Fruit fly (Drosophila melanogaster) whole organism, embryonic: ENCODE data around the gene Patsas.

Experiments
- Aef1 ChIP-seq: fragments of 200-800 bp; sonication (Bioruptor generic); IDR thresholded peaks from 3 replicates; pipeline ENCODE4 v1.3.6; 2022; ENCODE audit warnings: missing biosample characterization, missing genetic modification characterization
- Awh ChIP-seq: fragments of 200-800 bp; sonication (Bioruptor generic); IDR thresholded peaks from 2 replicates; pipeline ENCODE4, ENCODE4 v1.3.6; 2022; ENCODE audit warnings: missing biosample characterization, missing genetic modification characterization
- CG10274 ChIP-seq: fragments of 200-800 bp; sonication (Bioruptor generic); optimal IDR thresholded peaks from 3 replicates; lab custom pipeline; 2017; ENCODE audit warnings: missing biosample characterization, mild to moderate bottlenecking, missing genetic modification characterization
- CG10462 ChIP-seq: fragments of 200-800 bp; sonication (Bioruptor generic); optimal IDR thresholded peaks from 2 replicates; lab custom pipeline; 2016; ENCODE audit warnings: missing biosample characterization, missing genetic modification characterization
- CG10565 ChIP-seq: fragments of 200-800 bp; sonication (Bioruptor generic); optimal IDR thresholded peaks from 3 replicates; lab custom pipeline; 2016; ENCODE audit warnings: missing biosample characterization, mild to moderate bottlenecking, missing genetic modification characterization
- CG10979 ChIP-seq: fragments of 200-800 bp; sonication (Bioruptor generic); optimal IDR thresholded peaks from 2 replicates; lab custom pipeline; 2018; ENCODE audit warnings: missing biosample characterization, mild to moderate bottlenecking, missing genetic modification characterization, moderate library complexity
- CG11085 ChIP-seq: fragments of 200-800 bp; sonication (Bioruptor generic); IDR thresholded peaks from 2 replicates; pipeline ENCODE4 v1.3.6; 2022; ENCODE audit warnings: missing biosample characterization, missing genetic modification characterization
- CG11723 ChIP-seq: fragments of 200-800 bp; sonication (Bioruptor generic); optimal IDR thresholded peaks from 2 replicates; lab custom pipeline; 2017; ENCODE audit warnings: missing biosample characterization, mild to moderate bottlenecking, missing genetic modification characterization
- CG12219 ChIP-seq: fragments of 200-800 bp; sonication (Bioruptor generic); optimal IDR thresholded peaks from 3 replicates; lab custom pipeline; 2018; ENCODE audit warnings: missing biosample characterization, mild to moderate bottlenecking, missing genetic modification characterization
- CG12236 ChIP-seq: fragments of 200-800 bp; sonication (Bioruptor generic); optimal IDR thresholded peaks from 2 replicates; lab custom pipeline; 2016; ENCODE audit warnings: missing biosample characterization, missing genetic modification characterization
- CG14050 ChIP-seq: fragments of 200-800 bp; sonication (Bioruptor generic); IDR thresholded peaks from 3 replicates; pipeline ENCODE4 v1.3.6; 2022; ENCODE audit warnings: missing biosample characterization, missing genetic modification characterization
- CG15269 ChIP-seq: fragments of 200-800 bp; sonication (Bioruptor generic); optimal IDR thresholded peaks from 2 replicates; lab custom pipeline; 2018; ENCODE audit warnings: missing biosample characterization, mild to moderate bottlenecking, missing genetic modification characterization, moderate library complexity
- CG1647 ChIP-seq: fragments of 200-800 bp; sonication (Bioruptor generic); optimal IDR thresholded peaks from 3 replicates; lab custom pipeline; 2016; ENCODE audit warnings: missing biosample characterization, missing genetic modification characterization
- CG16779 ChIP-seq: fragments of 200-800 bp; sonication (Bioruptor generic); IDR thresholded peaks from 2 replicates; pipeline ENCODE4 v1.3.6; 2022; ENCODE audit warnings: missing biosample characterization, missing genetic modification characterization
- CG17385 ChIP-seq: fragments of 200-800 bp; sonication (Bioruptor generic); optimal IDR thresholded peaks from 3 replicates; lab custom pipeline; 2018; ENCODE audit warnings: missing biosample characterization, mild to moderate bottlenecking, missing genetic modification characterization
- CG18262 ChIP-seq: fragments of 200-800 bp; optimal IDR thresholded peaks from 3 replicates; lab custom pipeline; 2019; ENCODE audit warnings: missing biosample characterization, mild to moderate bottlenecking, missing genetic modification characterization, moderate library complexity
- CG18619 ChIP-seq: fragments of 200-800 bp; sonication (Bioruptor generic); optimal IDR thresholded peaks from 3 replicates; lab custom pipeline; 2017; ENCODE audit warnings: missing biosample characterization, mild to moderate bottlenecking, missing genetic modification characterization
- CG3847 ChIP-seq: fragments of 200-800 bp; sonication (Bioruptor generic); IDR thresholded peaks from 2 replicates; pipeline ENCODE4 v1.3.6; 2022; ENCODE audit warnings: missing biosample characterization, missing genetic modification characterization
- CG42726 ChIP-seq: fragments of 200-800 bp; sonication (Bioruptor generic); IDR thresholded peaks from 2 replicates; pipeline ENCODE4 v1.3.6; 2022; ENCODE audit warnings: missing biosample characterization, missing genetic modification characterization; ENCODE audit not compliant: partially characterized antibody
- CG6254 ChIP-seq: fragments of 200-800 bp; sonication (Bioruptor generic); optimal IDR thresholded peaks from 3 replicates; lab custom pipeline; 2017; ENCODE audit warnings: mild to moderate bottlenecking, missing biosample characterization, missing genetic modification reagents, missing genetic modification characterization
- CG7271 ChIP-seq: fragments of 200-800 bp; sonication (Bioruptor generic); optimal IDR thresholded peaks from 2 replicates; lab custom pipeline; 2018; ENCODE audit warnings: missing biosample characterization, mild to moderate bottlenecking, missing genetic modification characterization, moderate library complexity
- CG7745 ChIP-seq: fragments of 200-800 bp; sonication (Bioruptor generic); optimal IDR thresholded peaks from 2 replicates; lab custom pipeline; 2018; ENCODE audit warnings: missing biosample characterization, mild to moderate bottlenecking, missing genetic modification characterization, moderate library complexity
- CG9437 ChIP-seq: fragments of 200-800 bp; sonication (Bioruptor generic); optimal IDR thresholded peaks from 2 replicates; lab custom pipeline; 2018; ENCODE audit warnings: missing biosample characterization, mild to moderate bottlenecking, missing genetic modification characterization
- CG9797 ChIP-seq: fragments of 200-800 bp; sonication (Bioruptor generic); optimal IDR thresholded peaks from 3 replicates; lab custom pipeline; 2018; ENCODE audit warnings: missing biosample characterization, mild to moderate bottlenecking, missing genetic modification characterization
- CoRest ChIP-seq: fragments of 200-800 bp; sonication (Bioruptor generic); optimal IDR thresholded peaks from 3 replicates; lab custom pipeline; 2018; ENCODE audit warnings: missing biosample characterization, mild to moderate bottlenecking, missing genetic modification characterization, moderate library complexity
- Dfd ChIP-seq, 2 experiments: fragments of >200 bp; optimal IDR thresholded peaks; 2 replicates each; lab custom pipeline; 2017; ENCODE audit warnings: missing biosample characterization in 2 of 2, missing genetic modification characterization in 2 of 2
- Ets65A ChIP-seq: fragments of 200-800 bp; sonication (Bioruptor generic); peaks from one replicate; lab custom pipeline; 2016; ENCODE audit warnings: missing biosample characterization, missing genetic modification characterization
- Fer1 ChIP-seq: fragments of 200-800 bp; sonication (Bioruptor generic); optimal IDR thresholded peaks from 2 replicates; lab custom pipeline; 2017; ENCODE audit warnings: missing biosample characterization, mild to moderate bottlenecking, missing genetic modification characterization
- Fer3 ChIP-seq: fragments of 200-800 bp; sonication (Bioruptor generic); optimal IDR thresholded peaks from 2 replicates; lab custom pipeline; 2018; ENCODE audit warnings: missing biosample characterization, mild to moderate bottlenecking, missing genetic modification characterization, moderate library complexity
- Gsc ChIP-seq: fragments of 200-800 bp; sonication (Bioruptor generic); IDR thresholded peaks from 2 replicates; pipeline ENCODE4 v1.3.6; 2022; ENCODE audit warnings: missing biosample characterization, missing genetic modification characterization
- HLH54F ChIP-seq: fragments of 200-800 bp; sonication (Bioruptor generic); optimal IDR thresholded peaks from 3 replicates; lab custom pipeline; 2016; ENCODE audit warnings: missing biosample characterization, missing genetic modification characterization
- Hey ChIP-seq: fragments of 200-800 bp; sonication (Bioruptor generic); optimal IDR thresholded peaks from 3 replicates; lab custom pipeline; 2018; ENCODE audit warnings: missing biosample characterization, mild to moderate bottlenecking, missing genetic modification characterization
- Mrtf ChIP-seq: fragments of 200-800 bp; sonication (Bioruptor generic); IDR thresholded peaks from 3 replicates; pipeline ENCODE4 v1.3.6; 2022; ENCODE audit warnings: missing biosample characterization, missing genetic modification characterization
- Nf-YA ChIP-seq: fragments of 200-800 bp; sonication (Bioruptor generic); IDR thresholded peaks from 2 replicates; pipeline ENCODE4 v1.3.6; 2022; ENCODE audit warnings: missing biosample characterization, missing genetic modification characterization
- Oli ChIP-seq: fragments of 200-800 bp; sonication (Bioruptor generic); optimal IDR thresholded peaks from 2 replicates; lab custom pipeline; 2018; ENCODE audit warnings: missing biosample characterization, mild to moderate bottlenecking, missing genetic modification characterization, moderate library complexity
- Spps ChIP-seq: fragments of 200-800 bp; sonication (Bioruptor generic); optimal IDR thresholded peaks from 2 replicates; lab custom pipeline; 2018; ENCODE audit warnings: missing biosample characterization, mild to moderate bottlenecking, missing genetic modification characterization
- Ssrp ChIP-seq: fragments of 200-800 bp; sonication (Bioruptor generic); optimal IDR thresholded peaks from 2 replicates; lab custom pipeline; 2018; ENCODE audit warnings: missing biosample characterization, mild to moderate bottlenecking, missing genetic modification characterization, moderate library complexity
- Tbp ChIP-seq: fragments of >200 bp; optimal IDR thresholded peaks from 2 replicates; lab custom pipeline; 2018; ENCODE audit warnings: missing biosample characterization, missing genetic modification characterization
- Xrp1 ChIP-seq: fragments of 200-800 bp; sonication (Bioruptor generic); IDR thresholded peaks from 2 replicates; pipeline ENCODE4 v1.3.6; 2022; ENCODE audit warnings: missing biosample characterization, missing genetic modification characterization
- YL-1 ChIP-seq: fragments of 200-800 bp; sonication (Bioruptor generic); optimal IDR thresholded peaks from 3 replicates; lab custom pipeline; 2017; ENCODE audit warnings: missing biosample characterization, mild to moderate bottlenecking, missing genetic modification characterization
- ab ChIP-seq: fragments of 200-800 bp; sonication (Bioruptor generic); optimal IDR thresholded peaks from 2 replicates; lab custom pipeline; 2016; ENCODE audit warnings: missing biosample characterization, missing genetic modification characterization
- chm ChIP-seq: fragments of 200-800 bp; sonication (Bioruptor generic); IDR thresholded peaks from 2 replicates; pipeline ENCODE4 v1.3.6; 2022; ENCODE audit warnings: missing biosample characterization, missing genetic modification characterization
- dm ChIP-seq: fragments of 200-800 bp; sonication (Bioruptor generic); optimal IDR thresholded peaks from 3 replicates; lab custom pipeline; 2016; ENCODE audit warnings: missing biosample characterization, missing genetic modification characterization
- lbe ChIP-seq: fragments of 200-800 bp; sonication (Bioruptor generic); optimal IDR thresholded peaks from 2 replicates; lab custom pipeline; 2016; ENCODE audit warnings: missing biosample characterization, mild to moderate bottlenecking, missing genetic modification characterization
- lov ChIP-seq, 2 experiments: fragments of 200-800 bp in 1 of 2; fragments of >200 bp in 1 of 2; sonication (Bioruptor generic) in 1 of 2; IDR thresholded peaks in 1 of 2; optimal IDR thresholded peaks in 1 of 2; 2 replicates in 1 of 2; 3 replicates in 1 of 2; pipeline versions ENCODE4 v1.3.6 to Lab custom; 2017 to 2022; ENCODE audit warnings: missing biosample characterization in 1 of 2, missing genetic modification characterization in 1 of 2
- maf-S ChIP-seq: fragments of 200-800 bp; sonication (Bioruptor generic); optimal IDR thresholded peaks from 2 replicates; lab custom pipeline; 2016; ENCODE audit warnings: missing biosample characterization, missing genetic modification characterization
- onecut ChIP-seq: fragments of 200-800 bp; sonication (Bioruptor generic); IDR thresholded peaks from 2 replicates; pipeline ENCODE4 v1.3.6; 2022; ENCODE audit warnings: missing biosample characterization, missing genetic modification characterization
- pb ChIP-seq: fragments of 200-800 bp; sonication (Bioruptor generic); optimal IDR thresholded peaks from 3 replicates; lab custom pipeline; 2016; ENCODE audit warnings: missing biosample characterization, missing genetic modification characterization
- rib ChIP-seq: fragments of 200-800 bp; sonication (Bioruptor generic); IDR thresholded peaks from 2 replicates; pipeline ENCODE4 v1.3.6; 2022; ENCODE audit warnings: missing biosample characterization, missing genetic modification characterization
- tup ChIP-seq: fragments of 200-800 bp; sonication (Bioruptor generic); optimal IDR thresholded peaks from 2 replicates; lab custom pipeline; 2016; ENCODE audit warnings: missing biosample characterization, mild to moderate bottlenecking, missing genetic modification characterization, moderate library complexity
- unc-4 ChIP-seq: fragments of 200-800 bp; sonication (Bioruptor generic); IDR thresholded peaks from 2 replicates; pipeline ENCODE4 v1.3.6; 2022; ENCODE audit warnings: missing biosample characterization, missing genetic modification characterization; ENCODE audit not compliant: partially characterized antibody

The Patsas gene

DNA sequence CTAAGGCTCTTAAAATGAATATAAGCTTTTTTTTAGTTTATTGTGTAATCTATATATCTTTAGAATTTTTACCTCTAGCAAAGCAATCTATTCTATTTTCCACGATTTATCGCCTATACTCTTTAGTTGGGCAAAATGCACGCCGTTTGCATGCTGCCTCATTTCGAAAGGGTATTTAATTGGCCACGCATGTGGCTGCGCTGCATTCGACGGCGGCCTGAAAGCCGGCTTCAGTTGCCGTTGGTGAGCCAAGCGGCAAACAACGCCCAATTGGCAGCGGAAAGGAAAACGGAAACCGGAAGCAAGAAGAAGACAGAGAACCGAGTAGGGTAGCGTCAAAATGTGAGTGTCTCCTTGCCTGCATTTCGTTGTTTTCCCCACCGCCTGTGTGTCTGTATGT lies 27.2 kb downstream of the Patsas start, which contains the start of gene CG14947 (continued):
- TF ChIP-seq Hey = no peak
- TF ChIP-seq CG14050 (GFP tag; lab: Robert Waterston, UW) = no peak
- 0 out of 2 replicates have a peak, but pooled peaks have one; percentile 31 for TF ChIP-seq Xrp1 (GFP tag; lab: Robert Waterston, UW)
- TF ChIP-seq CG10462 = no peak
- no peak for TF ChIP-seq tup (GFP tag; lab: Kevin White, UChicago)
- no peak for TF ChIP-seq CG7745 (tag; lab: Kevin White, UChicago)
- TF ChIP-seq Ssrp (tag; lab: Kevin White, UChicago) = no peak
- no peak for TF ChIP-seq CG1647 (GFP tag; lab: Kevin White, UChicago)
- TF ChIP-seq Awh = 0 out of 2 replicates have a peak, but pooled peaks have one; percentile 28
- TF ChIP-seq CG9437 (GFP tag; lab: Kevin White, UChicago) = no peak
- no peak for TF ChIP-seq CG10565 (GFP tag; lab: Kevin White, UChicago)
- peak; percentile 59 for TF ChIP-seq CG17385 (GFP tag; lab: Kevin White, UChicago)
- TF ChIP-seq CG6254 (GFP tag; lab: Kevin White, UChicago) = no peak
- no peak for TF ChIP-seq rib
- no peak for TF ChIP-seq HLH54F
- TF ChIP-seq CG11085 (GFP tag; lab: Robert Waterston, UW) = no peak
- no peak for TF ChIP-seq ab
- no peak for TF ChIP-seq Aef1 (GFP tag; lab: Robert Waterston, UW)
- no peak for TF ChIP-seq CG16779 (GFP tag; lab: Robert Waterston, UW)
- TF ChIP-seq CG9797 (GFP tag; lab: Kevin White, UChicago) = no peak
- TF ChIP-seq CG18619 (GFP tag; lab: Kevin White, UChicago) = no peak
- TF ChIP-seq lov (optimal IDR thresholded peaks at IDR 0.05; lab: Kevin White, UChicago) = no peak
- TF ChIP-seq lov (GFP tag; IDR thresholded peaks at IDR 0.05; lab: Robert Waterston, UW) = 0 out of 3 replicates have a peak, but pooled peaks have one; percentile 63
- TF ChIP-seq Fer1 (GFP tag; lab: Kevin White, UChicago) = no peak
- TF ChIP-seq CG12219 (GFP tag; lab: Kevin White, UChicago) = no peak
- TF ChIP-seq lbe (GFP tag; lab: Kevin White, UChicago) = no peak
- TF ChIP-seq Tbp (GFP tag; lab: Kevin White, UChicago) = no peak
- 0 out of 2 replicates have a peak, but pooled peaks have one; percentile 40 for TF ChIP-seq chm
- no peak for TF ChIP-seq CG3847 (GFP tag; lab: Robert Waterston, UW)
- no peak for TF ChIP-seq Ets65A
- no peak for TF ChIP-seq Gsc (GFP tag; lab: Robert Waterston, UW)
- no peak for TF ChIP-seq CoRest (tag; lab: Kevin White, UChicago)
- 0 out of 2 replicates have a peak, but pooled peaks have one; percentile 25 for TF ChIP-seq Nf-YA (GFP tag; lab: Robert Waterston, UW)
- TF ChIP-seq CG18262 (tag; lab: Kevin White, UChicago) = no peak
- TF ChIP-seq dm (GFP tag; lab: Kevin White, UChicago) = no peak
- TF ChIP-seq YL-1 (GFP tag; lab: Kevin White, UChicago) = no peak
- TF ChIP-seq CG42726 (GFP tag; lab: Robert Waterston, UW) = no peak
- no peak for TF ChIP-seq unc-4 (GFP tag; lab: Robert Waterston, UW)
- no peak for TF ChIP-seq onecut (GFP tag; lab: Robert Waterston, UW)
- TF ChIP-seq Dfd (GFP tag; optimal IDR thresholded peaks at IDR 0.05; lab: Kevin White, UChicago) = no peak
- TF ChIP-seq CG11723 (GFP tag; lab: Kevin White, UChicago) = no peak
- TF ChIP-seq Oli (tag; lab: Kevin White, UChicago) = no peak
- TF ChIP-seq CG15269 (tag; lab: Kevin White, UChicago) = no peak
- peak; percentile 23 for TF ChIP-seq CG10979 (tag; lab: Kevin White, UChicago)
- no peak for TF ChIP-seq CG12236 (GFP tag; lab: Kevin White, UChicago)
- no peak for TF ChIP-seq Fer3 (tag; lab: Kevin White, UChicago)
- no peak for TF ChIP-seq Mrtf
- TF ChIP-seq maf-S = no peak
- no peak for TF ChIP-seq CG10274 (GFP tag; lab: Kevin White, UChicago)
- no peak for TF ChIP-seq Spps (tag; lab: Kevin White, UChicago)
- TF ChIP-seq CG7271 (tag; lab: Kevin White, UChicago) = peak; percentile 90
- TF ChIP-seq pb (GFP tag; lab: Kevin White, UChicago) = no peak
